Worm (Caenorhabditis elegans): ENCODE results near the gene Y37A1A.2.

Y37A1A.2 gene

DNA sequence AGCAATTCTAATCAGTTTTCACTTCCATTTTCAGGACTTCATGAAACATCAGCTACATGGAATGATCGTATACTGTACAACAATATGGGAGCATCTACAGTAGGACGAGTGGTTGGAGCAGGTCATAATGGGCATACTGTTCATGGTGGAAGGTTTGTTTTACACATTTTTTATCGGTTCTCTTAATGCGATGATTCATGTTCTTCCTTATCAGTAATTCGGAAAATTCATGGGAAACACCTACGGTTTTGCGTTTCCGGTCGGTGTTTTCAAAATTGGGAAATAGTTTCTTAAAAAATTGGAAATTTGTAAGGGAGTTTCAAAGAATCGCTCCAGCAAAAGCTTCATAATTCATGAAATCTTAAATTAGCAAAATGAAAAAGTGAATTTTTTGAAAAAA, 28.0 kb upstream of the Y37A1A.2 start:
- TF ChIP-seq F13H6.1 (tag; optimal IDR thresholded peaks at IDR 0.05) (no peak), tbx-7 (tag; optimal IDR thresholded peaks at IDR 0.05) (no peak), dve-1 (tag; optimal IDR thresholded peaks at IDR 0.05) (no peak), K02D7.2 (tag; optimal IDR thresholded peaks at IDR 0.05) (no peak), pax-1 (tag; optimal IDR thresholded peaks at IDR 0.05) (no peak), fkh-6 (tag; optimal IDR thresholded peaks at IDR 0.05) (no peak), ceh-24 (tag; optimal IDR thresholded peaks at IDR 0.05) (no peak), elt-2 (tag; optimal IDR thresholded peaks at IDR 0.05) (no peak), zip-5 (tag; optimal IDR thresholded peaks at IDR 0.05) (no peak), unc-86 (tag; optimal IDR thresholded peaks at IDR 0.05) (no peak), hlh-15 (tag; optimal IDR thresholded peaks at IDR 0.05) (no peak), syd-9 (tag; optimal IDR thresholded peaks at IDR 0.05) (no peak), lin-11 (tag; optimal IDR thresholded peaks at IDR 0.05) (no peak), ahr-1 (tag; optimal IDR thresholded peaks at IDR 0.05) (no peak)

DNA sequence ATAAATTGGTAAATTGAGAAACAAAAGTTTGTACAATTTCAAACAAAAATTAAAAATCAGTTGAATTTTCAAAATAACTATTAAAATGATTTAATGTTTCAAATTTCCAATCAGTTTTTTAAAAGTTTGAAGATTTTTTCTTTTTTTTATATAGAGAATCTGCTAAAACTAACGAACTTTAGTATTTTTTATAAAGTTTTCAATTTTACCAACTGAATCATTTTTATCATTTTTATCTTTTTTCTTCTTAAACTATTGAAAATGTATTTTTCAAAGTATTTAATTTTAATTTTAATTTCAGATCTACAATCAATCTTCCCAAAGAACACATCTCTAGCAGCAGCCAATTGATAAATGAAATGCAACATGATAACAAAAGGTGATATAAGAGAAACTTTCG, 21.3 kb upstream of the Y37A1A.2 start, which contains the start of gene Y37A1A.4:
Y37A1A.4 (plus strand) TSS at position 301 of the 400 bp plus-strand sequence.
- TF ChIP-seq mec-3 (tag; optimal IDR thresholded peaks at IDR 0.05; ENCODE audit: borderline replicate concordance) (no peak), unc-42 (tag; optimal IDR thresholded peaks at IDR 0.05) (no peak), ref-2 (tag; optimal IDR thresholded peaks at IDR 0.05) (no peak), fkh-10 (GFP tag; optimal IDR thresholded peaks at IDR 0.05) (no peak), T23F11.4 (GFP tag; optimal IDR thresholded peaks at IDR 0.05) (no peak), nfya-1 (tag; optimal IDR thresholded peaks at IDR 0.05) (no peak), F13H6.1 (tag; optimal IDR thresholded peaks at IDR 0.05) (no peak), tbx-7 (tag; optimal IDR thresholded peaks at IDR 0.05) (no peak), unc-3 (GFP tag; conservative IDR thresholded peaks at IDR 0.05) (no peak), unc-3 (tag; optimal IDR thresholded peaks at IDR 0.05) (no peak), ceh-30 (tag; optimal IDR thresholded peaks at IDR 0.05) (no peak), nhr-11 (tag; optimal IDR thresholded peaks at IDR 0.05) (no peak), ceh-34 (tag; optimal IDR thresholded peaks at IDR 0.05) (no peak), hlh-15 (tag; optimal IDR thresholded peaks at IDR 0.05) (no peak), ceh-14 (tag; optimal IDR thresholded peaks at IDR 0.05) (no peak), unc-55 (GFP tag; optimal IDR thresholded peaks at IDR 0.05) (no peak), hlh-6 (tag; optimal IDR thresholded peaks at IDR 0.05) (no peak), hlh-8 (tag; optimal IDR thresholded peaks at IDR 0.05) (no peak), ttx-3 (tag; optimal IDR thresholded peaks at IDR 0.05) (no peak), dmd-4 (tag; optimal IDR thresholded peaks at IDR 0.05; ENCODE audit: borderline replicate concordance) (no peak)

DNA sequence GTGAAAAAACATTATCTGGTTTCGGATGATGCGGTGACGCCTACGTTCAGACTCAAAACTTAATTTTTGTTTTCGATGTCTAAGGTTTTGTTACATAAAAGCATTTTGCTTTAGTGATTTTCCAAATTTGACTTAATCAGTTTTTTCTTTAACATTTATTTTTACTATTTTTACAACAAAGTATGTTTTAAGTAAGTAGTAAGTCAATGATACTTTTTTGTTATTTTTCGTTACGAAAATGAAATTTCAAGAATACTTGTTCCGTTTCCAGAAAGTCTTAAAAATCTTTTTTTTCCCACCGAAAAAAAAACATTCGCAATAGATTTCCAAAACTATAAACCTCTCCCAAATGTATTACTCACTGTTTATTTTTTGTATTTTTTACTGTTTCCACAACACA, 14.8 kb upstream of the Y37A1A.2 start:
- no peak for TF ChIP-seq gmeb-2 (tag; optimal IDR thresholded peaks at IDR 0.05)
- TF ChIP-seq lin-11 (tag; optimal IDR thresholded peaks at IDR 0.05): no peak
- TF ChIP-seq ceh-48 (tag; optimal IDR thresholded peaks at IDR 0.05): no peak

DNA sequence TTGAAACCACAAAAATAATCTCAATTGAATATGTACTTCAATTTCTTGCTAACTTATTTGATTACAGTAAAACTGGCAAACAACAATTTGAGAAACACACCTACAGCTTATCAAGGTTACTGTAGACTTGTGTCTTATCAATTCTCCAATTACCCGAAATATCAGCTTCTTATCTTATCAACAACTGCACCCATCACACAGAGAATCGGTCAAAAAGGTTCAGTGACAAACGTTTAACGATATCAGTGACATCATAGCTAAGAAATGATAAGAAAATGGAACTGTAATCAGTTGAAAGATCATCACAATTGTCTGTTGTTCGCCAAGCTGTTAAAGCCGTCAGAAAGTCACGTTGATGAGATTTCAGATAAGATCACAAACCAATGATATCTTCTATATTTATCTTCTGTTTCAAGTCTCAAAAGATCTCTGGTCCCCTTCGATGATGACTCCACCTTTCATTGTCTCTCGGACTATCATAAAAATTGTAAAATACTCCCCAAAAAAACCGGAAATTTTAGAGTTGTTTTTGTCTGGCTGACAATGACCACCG, 6.5 kb upstream of the Y37A1A.2 start:
- TF ChIP-seq fax-1 (tag; optimal IDR thresholded peaks at IDR 0.05) (no peak), K02D7.2 (tag; optimal IDR thresholded peaks at IDR 0.05) (no peak), pqm-1 (tag; optimal IDR thresholded peaks at IDR 0.05) (peak; percentile 95), ceh-6 (GFP tag; optimal IDR thresholded peaks at IDR 0.05) (no peak), pax-1 (tag; optimal IDR thresholded peaks at IDR 0.05) (no peak), sox-2 (GFP tag; IDR thresholded peaks at IDR 0.05) (no peak), tbx-2 (tag; optimal IDR thresholded peaks at IDR 0.05) (no peak), pag-3 (tag; optimal IDR thresholded peaks at IDR 0.05; ENCODE audit: borderline replicate concordance) (no peak), dve-1 (tag; optimal IDR thresholded peaks at IDR 0.05) (no peak), nhr-232 (tag; optimal IDR thresholded peaks at IDR 0.05) (no peak), zip-5 (tag; optimal IDR thresholded peaks at IDR 0.05) (no peak), fkh-10 (GFP tag; optimal IDR thresholded peaks at IDR 0.05) (no peak), hlh-8 (tag; optimal IDR thresholded peaks at IDR 0.05) (no peak), ceh-18 (tag; optimal IDR thresholded peaks at IDR 0.05) (no peak), elt-2 (tag; optimal IDR thresholded peaks at IDR 0.05) (peak; percentile 100), tbx-7 (tag; optimal IDR thresholded peaks at IDR 0.05) (no peak), gmeb-2 (tag; optimal IDR thresholded peaks at IDR 0.05) (no peak)
